Fruit fly (Drosophila melanogaster) whole organism, embryonic: Measurements from ENCODE around the gene CG9328.

Source experiments
- Adf1 ChIP-seq: fragments of 200-800 bp; sonication (Bioruptor generic); IDR thresholded peaks from 2 replicates; pipeline ENCODE4 v1.3.6; 2022; ENCODE audit warnings: missing biosample characterization, missing genetic modification characterization
- BEAF-32 ChIP-seq: fragments of 200-800 bp; sonication (Bioruptor generic); optimal IDR thresholded peaks from 3 replicates; lab custom pipeline; 2017; ENCODE audit warnings: missing biosample characterization, missing genetic modification characterization, mild to moderate bottlenecking, moderate library complexity, missing genetic modification reagents
- CG10274 ChIP-seq: fragments of 200-800 bp; sonication (Bioruptor generic); optimal IDR thresholded peaks from 3 replicates; lab custom pipeline; 2017; ENCODE audit warnings: missing biosample characterization, mild to moderate bottlenecking, missing genetic modification characterization
- CG11093 ChIP-seq: fragments of 200-800 bp; sonication (Bioruptor generic); IDR thresholded peaks from 3 replicates; pipeline ENCODE4 v1.3.6; 2022; ENCODE audit warnings: missing biosample characterization, missing genetic modification characterization
- CG11696 ChIP-seq: fragments of 200-800 bp; sonication (Bioruptor generic); IDR thresholded peaks from 2 replicates; pipeline ENCODE4 v1.3.6; 2022; ENCODE audit warnings: missing biosample characterization, missing genetic modification characterization
- CG12071 ChIP-seq: fragments of 200-800 bp; sonication (Bioruptor generic); optimal IDR thresholded peaks from 3 replicates; lab custom pipeline; 2018; ENCODE audit warnings: missing biosample characterization, mild to moderate bottlenecking, missing genetic modification characterization
- CG12155 ChIP-seq: fragments of 200-800 bp; sonication (Bioruptor generic); optimal IDR thresholded peaks from 3 replicates; lab custom pipeline; 2016; ENCODE audit warnings: missing biosample characterization, missing genetic modification characterization
- CG14050 ChIP-seq: fragments of 200-800 bp; sonication (Bioruptor generic); IDR thresholded peaks from 3 replicates; pipeline ENCODE4 v1.3.6; 2022; ENCODE audit warnings: missing biosample characterization, missing genetic modification characterization
- CG15011 ChIP-seq: fragments of 200-800 bp; sonication (Bioruptor generic); optimal IDR thresholded peaks from 3 replicates; lab custom pipeline; 2018; ENCODE audit warnings: missing biosample characterization, mild to moderate bottlenecking, missing genetic modification characterization
- CG16813 ChIP-seq: fragments of 200-800 bp; sonication (Bioruptor generic); IDR thresholded peaks from 3 replicates; pipeline ENCODE4 v1.3.6; 2022; ENCODE audit warnings: missing biosample characterization, missing genetic modification characterization; ENCODE audit not compliant: partially characterized antibody
- CG16863 ChIP-seq: fragments of 200-800 bp; sonication (Bioruptor generic); optimal IDR thresholded peaks from 3 replicates; lab custom pipeline; 2016; ENCODE audit warnings: missing biosample characterization, missing genetic modification characterization
- CG1792 ChIP-seq: fragments of 200-800 bp; sonication (Bioruptor generic); optimal IDR thresholded peaks from 2 replicates; lab custom pipeline; 2016; ENCODE audit warnings: missing biosample characterization, missing genetic modification characterization
- CG18764 ChIP-seq: fragments of 200-800 bp; sonication (Bioruptor generic); optimal IDR thresholded peaks from 3 replicates; lab custom pipeline; 2016; ENCODE audit warnings: missing biosample characterization, missing genetic modification characterization
- CG2202 ChIP-seq: fragments of 200-800 bp; sonication (Bioruptor generic); optimal IDR thresholded peaks from 2 replicates; lab custom pipeline; 2018; ENCODE audit warnings: missing biosample characterization, mild to moderate bottlenecking, missing genetic modification characterization
- CG3407 ChIP-seq: fragments of 200-800 bp; sonication (Bioruptor generic); optimal IDR thresholded peaks from 2 replicates; lab custom pipeline; 2018; ENCODE audit warnings: missing biosample characterization, mild to moderate bottlenecking, missing genetic modification characterization
- CG34422 ChIP-seq: fragments of 200-800 bp; sonication (Bioruptor generic); IDR thresholded peaks from 3 replicates; pipeline ENCODE4 v1.3.6; 2022; ENCODE audit warnings: missing biosample characterization, missing genetic modification characterization
- CG4328 ChIP-seq: fragments of 200-800 bp; sonication (Bioruptor generic); optimal IDR thresholded peaks from 3 replicates; lab custom pipeline; 2017; ENCODE audit warnings: missing biosample characterization, missing genetic modification reagents, missing genetic modification characterization
- CG4360 ChIP-seq: fragments of 200-800 bp; sonication (Bioruptor generic); IDR thresholded peaks from 2 replicates; pipeline ENCODE4 v1.3.6; 2022; ENCODE audit warnings: missing biosample characterization, missing genetic modification characterization
- CG4424 ChIP-seq: fragments of 200-800 bp; sonication (Bioruptor generic); optimal IDR thresholded peaks from 3 replicates; lab custom pipeline; 2016; ENCODE audit warnings: missing biosample characterization, missing genetic modification characterization
- CG5245 ChIP-seq: fragments of 200-800 bp; sonication (Bioruptor generic); optimal IDR thresholded peaks from 3 replicates; lab custom pipeline; 2016; ENCODE audit warnings: missing biosample characterization, missing genetic modification characterization
- CG6272 ChIP-seq: fragments of 200-800 bp; sonication (Bioruptor generic); IDR thresholded peaks from 2 replicates; pipeline ENCODE4 v1.3.6; 2022; ENCODE audit warnings: missing biosample characterization, missing genetic modification characterization
- CG6683 ChIP-seq: fragments of 200-800 bp; sonication (Bioruptor generic); optimal IDR thresholded peaks from 2 replicates; lab custom pipeline; 2017; ENCODE audit warnings: missing biosample characterization, mild to moderate bottlenecking, missing genetic modification characterization, missing genetic modification reagents
- CG7987 ChIP-seq: fragments of 200-800 bp; sonication (Bioruptor generic); optimal IDR thresholded peaks from 2 replicates; lab custom pipeline; 2018; ENCODE audit warnings: missing biosample characterization, mild to moderate bottlenecking, missing genetic modification characterization, moderate library complexity
- CTCF ChIP-seq: fragments of 200-800 bp; sonication (Bioruptor generic); optimal IDR thresholded peaks from 2 replicates; lab custom pipeline; 2017; ENCODE audit warnings: missing biosample characterization, mild to moderate bottlenecking, missing genetic modification characterization, moderate library complexity
- Deaf1 ChIP-seq: fragments of 200-800 bp; optimal IDR thresholded peaks from 3 replicates; lab custom pipeline; 2019; ENCODE audit warnings: missing biosample characterization, mild to moderate bottlenecking, missing genetic modification characterization, moderate library complexity
- Doc3 ChIP-seq: fragments of 200-800 bp; sonication (Bioruptor generic); IDR thresholded peaks from 3 replicates; pipeline ENCODE4 v1.3.6; 2022; ENCODE audit warnings: missing biosample characterization, missing genetic modification characterization; ENCODE audit not compliant: partially characterized antibody
- Eip74EF ChIP-seq, 2 experiments: fragments of 200-800 bp in 1 of 2; fragments of >200 bp in 1 of 2; sonication (Bioruptor generic) in 1 of 2; optimal IDR thresholded peaks; 2 replicates each; lab custom pipeline; 2017 to 2019; ENCODE audit warnings: missing biosample characterization in 2 of 2, missing genetic modification characterization in 2 of 2, mild to moderate bottlenecking in 1 of 2, moderate library complexity in 1 of 2
- Fer3 ChIP-seq: fragments of 200-800 bp; sonication (Bioruptor generic); optimal IDR thresholded peaks from 2 replicates; lab custom pipeline; 2018; ENCODE audit warnings: missing biosample characterization, mild to moderate bottlenecking, missing genetic modification characterization, moderate library complexity
- Gug ChIP-seq: fragments of 200-800 bp; sonication (Bioruptor generic); IDR thresholded peaks from 4 replicates; pipeline ENCODE4 v1.3.6; 2022; ENCODE audit warnings: missing biosample characterization, missing genetic modification characterization
- Hr51 ChIP-seq, 2 experiments: fragments of 200-800 bp; sonication (Bioruptor generic); optimal IDR thresholded peaks; 2 replicates in 1 of 2; 3 replicates in 1 of 2; lab custom pipeline; 2016 to 2018; ENCODE audit warnings: missing biosample characterization in 2 of 2, missing genetic modification characterization in 2 of 2, mild to moderate bottlenecking in 1 of 2, moderate library complexity in 1 of 2
- Rfx ChIP-seq: fragments of 200-800 bp; sonication (Bioruptor generic); IDR thresholded peaks from 2 replicates; pipeline ENCODE4 v1.3.6; 2022; ENCODE audit warnings: missing biosample characterization, missing genetic modification characterization
- Taf1 ChIP-seq: fragments of 200-800 bp; sonication (Bioruptor generic); IDR thresholded peaks from 2 replicates; pipeline ENCODE4 v1.3.6; 2022; ENCODE audit warnings: missing biosample characterization, missing genetic modification characterization
- YL-1 ChIP-seq: fragments of 200-800 bp; sonication (Bioruptor generic); optimal IDR thresholded peaks from 3 replicates; lab custom pipeline; 2017; ENCODE audit warnings: missing biosample characterization, mild to moderate bottlenecking, missing genetic modification characterization
- ci ChIP-seq: fragments of 200-800 bp; sonication (Bioruptor generic); IDR thresholded peaks from 3 replicates; pipeline ENCODE4 v1.3.6; 2022; ENCODE audit warnings: missing biosample characterization, missing genetic modification characterization
- da ChIP-seq: fragments of 200-800 bp; sonication (Bioruptor generic); optimal IDR thresholded peaks from 2 replicates; lab custom pipeline; 2016; ENCODE audit warnings: missing biosample characterization, missing genetic modification characterization
- dmrt11E ChIP-seq: fragments of 200-800 bp; sonication (Bioruptor generic); optimal IDR thresholded peaks from 3 replicates; lab custom pipeline; 2018; ENCODE audit warnings: missing biosample characterization, mild to moderate bottlenecking, missing genetic modification characterization, moderate library complexity
- eve ChIP-seq, 2 experiments: fragments of >200 bp; optimal IDR thresholded peaks; 2 replicates each; lab custom pipeline; 2017; ENCODE audit warnings: missing biosample characterization in 2 of 2, missing genetic modification characterization in 2 of 2
- fd3F ChIP-seq: fragments of 200-800 bp; sonication (Bioruptor generic); optimal IDR thresholded peaks from 2 replicates; lab custom pipeline; 2018; ENCODE audit warnings: missing biosample characterization, mild to moderate bottlenecking, missing genetic modification characterization, moderate library complexity
- gfzf ChIP-seq: fragments of 200-800 bp; sonication (Bioruptor generic); optimal IDR thresholded peaks from 2 replicates; lab custom pipeline; 2016; ENCODE audit warnings: missing biosample characterization, mild to moderate bottlenecking, missing genetic modification characterization, moderate library complexity
- her ChIP-seq: fragments of 200-800 bp; sonication (Bioruptor generic); optimal IDR thresholded peaks from 2 replicates; lab custom pipeline; 2016; ENCODE audit warnings: missing biosample characterization, missing genetic modification characterization
- lmd ChIP-seq: fragments of 200-800 bp; sonication (Bioruptor generic); IDR thresholded peaks from 2 replicates; pipeline ENCODE4 v1.3.6; 2022; ENCODE audit warnings: missing biosample characterization, missing genetic modification characterization
- lola ChIP-seq, 3 experiments: fragments of >200 bp in 2 of 3; fragments of 200-800 bp in 1 of 3; sonication (Bioruptor generic) in 1 of 3; optimal IDR thresholded peaks; 2 replicates each; lab custom pipeline; 2017 to 2019; ENCODE audit warnings: missing biosample characterization in 3 of 3, missing genetic modification characterization in 3 of 3, mild to moderate bottlenecking in 1 of 3, moderate library complexity in 1 of 3
- lov ChIP-seq, 2 experiments: fragments of 200-800 bp in 1 of 2; fragments of >200 bp in 1 of 2; sonication (Bioruptor generic) in 1 of 2; IDR thresholded peaks in 1 of 2; optimal IDR thresholded peaks in 1 of 2; 2 replicates in 1 of 2; 3 replicates in 1 of 2; pipeline versions ENCODE4 v1.3.6 to Lab custom; 2017 to 2022; ENCODE audit warnings: missing biosample characterization in 1 of 2, missing genetic modification characterization in 1 of 2
- luna ChIP-seq: fragments of 200-800 bp; sonication (Bioruptor generic); optimal IDR thresholded peaks from 2 replicates; lab custom pipeline; 2016; ENCODE audit warnings: missing biosample characterization, missing genetic modification characterization
- pho ChIP-seq: fragments of 200-800 bp; sonication (Bioruptor generic); optimal IDR thresholded peaks from 2 replicates; lab custom pipeline; 2016; ENCODE audit warnings: missing biosample characterization, missing genetic modification characterization
- pita ChIP-seq: fragments of 200-800 bp; sonication (Bioruptor generic); optimal IDR thresholded peaks from 2 replicates; lab custom pipeline; 2017; ENCODE audit warnings: missing biosample characterization, mild to moderate bottlenecking, missing genetic modification characterization
- pnt ChIP-seq: fragments of 200-800 bp; sonication (Bioruptor generic); optimal IDR thresholded peaks from 3 replicates; lab custom pipeline; 2016; ENCODE audit warnings: missing biosample characterization, missing genetic modification characterization
- pzg ChIP-seq: fragments of 200-800 bp; sonication (Bioruptor generic); optimal IDR thresholded peaks from 3 replicates; lab custom pipeline; 2018; ENCODE audit warnings: missing biosample characterization, mild to moderate bottlenecking, missing genetic modification characterization, moderate library complexity
- sob ChIP-seq: fragments of 200-800 bp; sonication (Bioruptor generic); IDR thresholded peaks from 2 replicates; pipeline ENCODE4 v1.3.6; 2022; ENCODE audit warnings: missing biosample characterization, missing genetic modification characterization
- trem ChIP-seq: fragments of 200-800 bp; optimal IDR thresholded peaks from 3 replicates; lab custom pipeline; 2019; ENCODE audit warnings: missing biosample characterization, mild to moderate bottlenecking, missing genetic modification characterization, moderate library complexity
- vfl ChIP-seq: fragments of 200-800 bp; sonication (Bioruptor generic); optimal IDR thresholded peaks from 2 replicates; lab custom pipeline; 2016; ENCODE audit warnings: missing biosample characterization, missing genetic modification characterization
- z ChIP-seq: fragments of 200-800 bp; sonication (Bioruptor generic); IDR thresholded peaks from 3 replicates; pipeline ENCODE4 v1.3.6; 2022; ENCODE audit warnings: missing biosample characterization, missing genetic modification characterization

CG9328 gene

DNA sequence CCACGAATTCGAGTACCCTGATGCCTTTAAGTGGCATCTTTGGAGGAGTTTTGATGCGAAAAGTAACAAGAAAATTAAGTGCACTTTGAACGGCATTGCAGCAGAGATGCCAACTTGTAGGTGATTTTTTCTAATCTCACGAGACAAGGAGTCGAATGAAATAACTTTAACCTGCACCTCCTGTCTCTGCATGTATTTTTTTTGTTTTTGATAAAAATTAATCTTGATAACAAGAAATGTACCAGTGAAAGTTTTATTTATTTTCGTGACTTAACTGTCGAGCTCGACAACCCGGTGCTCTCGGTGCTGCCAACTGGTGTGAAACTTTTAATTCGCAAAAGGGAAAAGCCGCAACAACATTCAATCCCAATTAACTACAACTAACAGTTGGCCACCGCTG is 45.4 kb upstream of the CG9328 start, which contains the start of the genes Amacr and Ns4 (continued):
- TF ChIP-seq eve (GFP tag; optimal IDR thresholded peaks at IDR 0.05; lab: Kevin White, UChicago) (no peak), Gug (GFP tag; lab: Robert Waterston, UW) (no peak; the same call in 3 of the 4 replicates), YL-1 (GFP tag; lab: Kevin White, UChicago) (peak; percentile 58), CG16813 (GFP tag; lab: Robert Waterston, UW) (0 out of 3 replicates have a peak, but pooled peaks have one; percentile 25), lola (GFP tag; optimal IDR thresholded peaks at IDR 0.05; lab: Kevin White, UChicago) (peak in 1 of 3 experiments; percentile 37), CG18764 (GFP tag; lab: Kevin White, UChicago) (peak; percentile 29), lov (optimal IDR thresholded peaks at IDR 0.05; lab: Kevin White, UChicago) (no peak), lov (GFP tag; IDR thresholded peaks at IDR 0.05; lab: Robert Waterston, UW) (no peak), her (peak; percentile 47), CG34422 (GFP tag; lab: Robert Waterston, UW) (peak; percentile 73; the same call in 1 of the 3 replicates), pzg (GFP tag; lab: Kevin White, UChicago) (peak; percentile 44), Rfx (GFP tag; lab: Robert Waterston, UW) (peak; percentile 73), CG1792 (GFP tag; lab: Kevin White, UChicago) (peak; percentile 19), pita (no peak), z (GFP tag; lab: Robert Waterston, UW) (no peak), pnt (GFP tag; lab: Kevin White, UChicago) (peak; percentile 42), CG14050 (GFP tag; lab: Robert Waterston, UW) (0 out of 3 replicates have a peak, but pooled peaks have one; percentile 24), CG12155 (GFP tag; lab: Kevin White, UChicago) (peak; percentile 52), dmrt11E (tag; lab: Kevin White, UChicago) (peak; percentile 27), BEAF-32 (GFP tag; lab: Kevin White, UChicago) (peak; percentile 59), CG6272 (GFP tag; lab: Robert Waterston, UW) (no peak), sob (GFP tag; lab: Robert Waterston, UW) (peak; percentile 72), CTCF (GFP tag; lab: Kevin White, UChicago) (no peak), CG5245 (GFP tag; lab: Kevin White, UChicago) (peak; percentile 11), CG4328 (GFP tag; lab: Kevin White, UChicago) (no peak), CG4360 (GFP tag; lab: Robert Waterston, UW) (no peak), Doc3 (peak; percentile 49; the same call in 2 of the 3 replicates), Deaf1 (tag; lab: Kevin White, UChicago) (no peak), gfzf (peak; percentile 34), Eip74EF (GFP tag; optimal IDR thresholded peaks at IDR 0.05; lab: Kevin White, UChicago) (no peak), luna (peak; percentile 16), lmd (GFP tag; lab: Robert Waterston, UW) (peak; percentile 64; the same call in 1 of the 2 replicates), Hr51 (GFP tag; optimal IDR thresholded peaks at IDR 0.05; lab: Kevin White, UChicago) (no peak), CG16863 (peak; percentile 46), CG7987 (GFP tag; lab: Kevin White, UChicago) (no peak)
- TF ChIP-seq, all 482 proteins: peak for 200

DNA sequence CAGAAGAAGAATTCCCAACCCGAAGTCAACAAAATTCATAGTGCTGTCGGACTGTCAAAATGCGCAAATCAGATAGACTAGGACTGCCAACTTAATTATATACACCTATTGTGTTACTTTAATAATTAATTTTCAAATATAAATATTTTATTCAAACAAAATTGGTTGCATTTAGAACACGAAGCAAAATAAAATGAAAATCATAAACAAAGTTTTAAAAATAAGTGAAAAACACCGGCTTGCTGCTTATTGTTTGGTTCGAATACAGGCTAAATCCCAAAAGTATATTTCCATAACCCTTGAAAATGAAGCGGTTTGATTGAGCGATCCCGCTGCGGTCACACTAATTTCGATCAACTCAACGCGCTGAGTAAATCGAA is 39.7 kb upstream of the CG9328 start, which contains the start of the genes Rhau and dia:
TSS of gene Rhau (minus strand) at position 178 of the 380 bp plus-strand sequence.
TSS of gene dia (plus strand) at position 337 of the 380 bp plus-strand sequence.
- TF ChIP-seq CG11093 (GFP tag; lab: Robert Waterston, UW) (no peak), fd3F (GFP tag; lab: Kevin White, UChicago) (peak; percentile 30), trem (tag; lab: Kevin White, UChicago) (peak; percentile 100), CG11696 (no peak), ci (GFP tag; lab: Robert Waterston, UW) (no peak), CG10274 (GFP tag; lab: Kevin White, UChicago) (no peak), CG6683 (GFP tag; lab: Kevin White, UChicago) (no peak), Taf1 (GFP tag; lab: Robert Waterston, UW) (no peak), CG15011 (GFP tag; lab: Kevin White, UChicago) (no peak), CG3407 (GFP tag; lab: Kevin White, UChicago) (no peak), vfl (GFP tag; lab: Kevin White, UChicago) (no peak), CG12071 (no peak), CG2202 (no peak), Adf1 (GFP tag; lab: Robert Waterston, UW) (no peak), CG4424 (GFP tag; lab: Kevin White, UChicago) (peak; percentile 4), da (GFP tag; lab: Kevin White, UChicago) (no peak), pho (no peak), Fer3 (tag; lab: Kevin White, UChicago) (no peak)
